Worm (Caenorhabditis elegans): ENCODE measurements around the gene C50E3.7.

- TF ChIP-seq ama-1 (optimal IDR thresholded peaks at IDR 0.05) (no peak), ztf-11 (tag; optimal IDR thresholded peaks at IDR 0.05) (no peak), zfp-3 (GFP tag; conservative IDR thresholded peaks at IDR 0.05) (no peak), lin-15B (tag; optimal IDR thresholded peaks at IDR 0.05) (no peak), tag-97 (GFP tag; IDR thresholded peaks at IDR 0.05) (no peak), nhr-77 (tag; optimal IDR thresholded peaks at IDR 0.05) (no peak), fkh-10 (GFP tag; optimal IDR thresholded peaks at IDR 0.05) (no peak)
Observed at ce11 chrV:7587637-7588036, 10.5 kb downstream of the C50E3.7 start, which contains the start of the genes F19F10.11 and C50E3.5.

Data from whole organism, L4 larva.